Fruit fly (Drosophila melanogaster) whole organism, wandering third instar larva: ENCODE measurements around the gene Oseg4.

ENCODE experiments used
- Abd-B ChIP-seq: fragments of >200 bp; optimal IDR thresholded peaks from 2 replicates; lab custom pipeline; 2017; ENCODE audit warnings: missing biosample characterization, missing genetic modification characterization
- Dfd ChIP-seq: fragments of >200 bp; optimal IDR thresholded peaks from 2 replicates; lab custom pipeline; 2017; ENCODE audit warnings: missing biosample characterization, missing genetic modification characterization
- HLH106 ChIP-seq: fragments of 200-800 bp; optimal IDR thresholded peaks from 3 replicates; lab custom pipeline; 2019; ENCODE audit warnings: missing biosample characterization, mild to moderate bottlenecking, missing genetic modification characterization, moderate library complexity
- Jra ChIP-seq: sonication (Bioruptor generic); optimal IDR thresholded peaks from 2 replicates; lab custom pipeline; 2016; ENCODE audit warnings: missing biosample characterization, missing genetic modification characterization
- Myc ChIP-seq: fragments of >200 bp; optimal IDR thresholded peaks from 2 replicates; lab custom pipeline; 2017
- Sp1 ChIP-seq: fragments of 200-800 bp; sonication (Bioruptor generic); optimal IDR thresholded peaks from 3 replicates; lab custom pipeline; 2019; ENCODE audit warnings: missing biosample characterization, mild to moderate bottlenecking, missing genetic modification characterization, moderate library complexity
- br ChIP-seq: fragments of 200-800 bp; sonication (Bioruptor generic); optimal IDR thresholded peaks from 2 replicates; lab custom pipeline; 2016; ENCODE audit warnings: missing biosample characterization, missing genetic modification characterization
- dsf ChIP-seq: sonication (Bioruptor generic); optimal IDR thresholded peaks from 2 replicates; lab custom pipeline; 2016; ENCODE audit warnings: missing biosample characterization, missing genetic modification characterization, borderline replicate concordance
- ey ChIP-seq: fragments of 200-800 bp; sonication (Bioruptor generic); optimal IDR thresholded peaks from 2 replicates; lab custom pipeline; 2016; ENCODE audit warnings: missing biosample characterization, missing genetic modification characterization
- fru ChIP-seq: fragments of 200-800 bp; sonication (Bioruptor generic); optimal IDR thresholded peaks from 3 replicates; lab custom pipeline; 2016; ENCODE audit warnings: missing biosample characterization, mild to moderate bottlenecking, missing genetic modification characterization
- h ChIP-seq: fragments of 200-800 bp; sonication (Bioruptor generic); optimal IDR thresholded peaks from 3 replicates; lab custom pipeline; 2016; ENCODE audit warnings: missing biosample characterization, mild to moderate bottlenecking, missing genetic modification characterization
- pan ChIP-seq: fragments of >200 bp; optimal IDR thresholded peaks from 2 replicates; lab custom pipeline; 2017
- sage ChIP-seq: fragments of 200-800 bp; sonication (Bioruptor generic); optimal IDR thresholded peaks from 2 replicates; lab custom pipeline; 2016; ENCODE audit warnings: missing biosample characterization, mild to moderate bottlenecking, missing genetic modification characterization
- usp ChIP-seq: fragments of >200 bp; optimal IDR thresholded peaks from 2 replicates; lab custom pipeline; 2017; ENCODE audit warnings: missing biosample characterization, missing genetic modification characterization

DNA sequence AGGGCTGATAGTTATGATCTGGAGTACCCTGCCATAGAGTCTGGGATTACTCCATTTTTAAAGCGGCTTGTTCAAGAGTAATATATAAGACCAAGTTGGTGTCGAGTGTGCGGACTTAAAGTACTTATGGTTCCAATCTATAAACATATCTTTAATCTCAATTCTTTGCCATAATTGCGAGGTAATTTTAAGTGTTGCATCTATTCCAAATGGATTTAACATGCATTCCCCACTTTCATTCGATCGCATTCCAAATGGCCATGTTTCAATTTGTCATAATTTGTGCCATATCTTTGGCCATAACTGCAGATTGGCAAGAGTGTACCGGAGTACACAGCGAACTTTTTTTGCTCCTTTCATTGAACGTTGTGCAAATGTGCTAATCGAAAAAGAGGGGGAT lies 24.3 kb downstream of the Oseg4 start:
- TF ChIP-seq Dfd (GFP tag; lab: Kevin White, UChicago) (no peak), Myc (lab: Kevin White, UChicago) (no peak), h (GFP tag; lab: Kevin White, UChicago) (no peak), br (no peak), Jra (no peak), Sp1 (GFP tag; lab: Kevin White, UChicago) (no peak), pan (no peak), dsf (GFP tag; lab: Kevin White, UChicago) (no peak), Abd-B (GFP tag; lab: Kevin White, UChicago) (no peak), usp (GFP tag; lab: Kevin White, UChicago) (no peak), ey (GFP tag; lab: Kevin White, UChicago) (no peak), HLH106 (tag; lab: Kevin White, UChicago) (no peak), fru (GFP tag; lab: Kevin White, UChicago) (no peak), sage (no peak)
